Worm (Caenorhabditis elegans) whole organism, L2 larva: ENCODE results near the gene ire-1.

Experiments used
- R02D3.7 ChIP-seq: fragments of 150-350 bp; optimal IDR thresholded peaks from 2 replicates; lab custom pipeline; 2014; ENCODE audit warnings: missing biosample characterization, missing genetic modification characterization
- egl-27 ChIP-seq: sonication (generic microtip); optimal IDR thresholded peaks from 3 replicates; lab custom pipeline; 2017; ENCODE audit warnings: missing biosample characterization, missing genetic modification reagents, missing genetic modification characterization
- nhr-21 ChIP-seq: fragments of 150-350 bp; optimal IDR thresholded peaks from 2 replicates; lab custom pipeline; 2014; ENCODE audit warnings: missing biosample characterization, missing genetic modification characterization
- ztf-11 ChIP-seq: sonication (generic microtip); optimal IDR thresholded peaks from 2 replicates; lab custom pipeline; 2017; ENCODE audit warnings: missing biosample characterization, missing genetic modification characterization

ce11 chrII:8125439-8125838, 729 bp upstream of the ire-1 start:
- TF ChIP-seq R02D3.7 (no peak), nhr-21 (tag; lab: Kevin White, UChicago) (no peak), egl-27 (tag; lab: Kevin White, UChicago) (no peak), ztf-11 (no peak)
